8 worm cellular contexts compared by ENCODE assay signal in the genomic region with DNA sequence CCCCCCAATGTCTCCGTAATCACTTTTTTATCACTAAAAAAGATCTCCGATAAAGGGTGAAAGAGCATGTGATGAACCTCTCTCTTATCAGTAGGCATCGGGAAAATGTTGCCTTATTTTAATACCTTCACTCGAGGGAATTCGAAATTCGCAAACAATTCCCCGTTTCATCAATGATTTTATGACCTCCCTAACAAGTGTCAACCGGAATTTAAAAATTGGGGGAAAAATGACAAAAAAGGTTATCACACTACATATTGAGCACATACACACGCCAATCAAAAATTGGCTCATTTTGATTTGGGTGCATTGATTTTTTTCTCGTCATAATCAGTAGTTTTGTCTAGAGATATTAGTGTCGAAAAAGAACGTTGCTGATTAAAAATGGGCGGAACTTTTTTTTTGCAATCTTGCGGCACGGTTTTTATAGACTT.
TF ChIP-seq lines count a peak whose summit lies in the region.

No protein-coding gene starts in this region.

TF ChIP-seq in whole organism, L1 larva, 84 proteins besides CTCF, POLR2A, EP300 and RAD21 (continues in another document):
- TF ChIP-seq nhr-237 (tag; optimal IDR thresholded peaks at IDR 0.05; lab: Kevin White, UChicago) (no peak), egl-13 (tag; optimal IDR thresholded peaks at IDR 0.05; lab: Kevin White, UChicago) (no peak), C16A3.4 (tag; optimal IDR thresholded peaks at IDR 0.05; lab: Kevin White, UChicago) (no peak), vab-15 (tag; optimal IDR thresholded peaks at IDR 0.05; lab: Kevin White, UChicago) (no peak), rnt-1 (tag; optimal IDR thresholded peaks at IDR 0.05; lab: Kevin White, UChicago) (no peak), C34B4.2 (tag; optimal IDR thresholded peaks at IDR 0.05; lab: Kevin White, UChicago) (no peak), hpl-2 (GFP tag; optimal IDR thresholded peaks at IDR 0.05; lab: Kevin White, UChicago) (no peak), lin-39 (tag; optimal IDR thresholded peaks at IDR 0.05; lab: Kevin White, UChicago) (no peak), skn-1 (tag; optimal IDR thresholded peaks at IDR 0.05; lab: Kevin White, UChicago) (no peak), fos-1 (tag; optimal IDR thresholded peaks at IDR 0.05; lab: Kevin White, UChicago) (no peak), nhr-84 (tag; optimal IDR thresholded peaks at IDR 0.05; lab: Kevin White, UChicago) (no peak), zag-1 (tag; optimal IDR thresholded peaks at IDR 0.05; lab: Kevin White, UChicago) (no peak)

TF ChIP-seq in whole organism, L2 larva, 48 proteins besides CTCF, POLR2A, EP300 and RAD21:
- TF ChIP-seq unc-39 (tag; optimal IDR thresholded peaks at IDR 0.05; lab: Kevin White, UChicago) (no peak), egl-27 (tag; optimal IDR thresholded peaks at IDR 0.05; lab: Kevin White, UChicago) (peak; percentile 7), sma-9 (GFP tag; optimal IDR thresholded peaks at IDR 0.05; lab: Kevin White, UChicago) (peak; percentile 33), sma-9 (tag; optimal IDR thresholded peaks at IDR 0.05; lab: Kevin White, UChicago) (no peak), fos-1 (tag; optimal IDR thresholded peaks at IDR 0.05; lab: Kevin White, UChicago) (peak; percentile 94), crh-2 (tag; optimal IDR thresholded peaks at IDR 0.05; lab: Kevin White, UChicago) (peak; percentile 4)

TF ChIP-seq in whole organism, L3 larva, 47 proteins besides CTCF, POLR2A, EP300 and RAD21 (continues in another document):
- no peak for TF ChIP-seq mdl-1 (tag; optimal IDR thresholded peaks at IDR 0.05; lab: Kevin White, UChicago)
- no peak for TF ChIP-seq mml-1 (tag; optimal IDR thresholded peaks at IDR 0.05; lab: Kevin White, UChicago)
- TF ChIP-seq R02D3.7 (tag; optimal IDR thresholded peaks at IDR 0.05; lab: Kevin White, UChicago), result no peak
- TF ChIP-seq nfya-1 (tag; optimal IDR thresholded peaks at IDR 0.05; lab: Kevin White, UChicago; ENCODE audit: insufficient read depth), result no peak
- no peak for TF ChIP-seq fkh-10 (GFP tag; optimal IDR thresholded peaks at IDR 0.05; lab: Kevin White, UChicago)
- TF ChIP-seq hmg-11 (tag; optimal IDR thresholded peaks at IDR 0.05; lab: Kevin White, UChicago), result no peak
- TF ChIP-seq unc-39 (tag; optimal IDR thresholded peaks at IDR 0.05; lab: Kevin White, UChicago), result no peak
- no peak for TF ChIP-seq egl-27 (tag; optimal IDR thresholded peaks at IDR 0.05; lab: Kevin White, UChicago)
- no peak for TF ChIP-seq nhr-76 (tag; optimal IDR thresholded peaks at IDR 0.05; lab: Kevin White, UChicago)
- TF ChIP-seq nhr-12 (tag; optimal IDR thresholded peaks at IDR 0.05; lab: Kevin White, UChicago), result no peak
- no peak for TF ChIP-seq lin-15B (tag; optimal IDR thresholded peaks at IDR 0.05; lab: Kevin White, UChicago)
- peak; percentile 34 for TF ChIP-seq pha-4 (tag; optimal IDR thresholded peaks at IDR 0.05; lab: Kevin White, UChicago)

TF ChIP-seq in whole organism, L4 larva, 104 proteins besides CTCF, POLR2A, EP300 and RAD21 (continues in another document):
- TF ChIP-seq mdl-1 (tag; optimal IDR thresholded peaks at IDR 0.05; lab: Kevin White, UChicago), result peak in 1 of 2 experiments; percentile 50
- peak; percentile 78 for TF ChIP-seq T20F7.1 (GFP tag; optimal IDR thresholded peaks at IDR 0.05; lab: Kevin White, UChicago)
- TF ChIP-seq tra-1 (GFP tag; IDR thresholded peaks at IDR 0.05; lab: Robert Waterston, UW), result peak; percentile 95
- peak; percentile 99 for TF ChIP-seq nhr-41 (GFP tag; IDR thresholded peaks at IDR 0.05; lab: Robert Waterston, UW)
- TF ChIP-seq lin-29 (GFP tag; IDR thresholded peaks at IDR 0.05; lab: Robert Waterston, UW), result no peak
- peak; percentile 95 for TF ChIP-seq pqm-1 (tag; optimal IDR thresholded peaks at IDR 0.05; lab: Kevin White, UChicago)
- TF ChIP-seq hlh-11 (tag; optimal IDR thresholded peaks at IDR 0.05; lab: Kevin White, UChicago), result peak; percentile 88
- TF ChIP-seq nhr-25 (tag; optimal IDR thresholded peaks at IDR 0.05; lab: Kevin White, UChicago; ENCODE audit: borderline replicate concordance, insufficient read depth), result no peak
- peak; percentile 54 for TF ChIP-seq hlh-30 (tag; optimal IDR thresholded peaks at IDR 0.05; lab: Kevin White, UChicago; ENCODE audit: insufficient read depth)
- TF ChIP-seq php-3 (GFP tag; IDR thresholded peaks at IDR 0.05; lab: Robert Waterston, UW), result peak; percentile 90
- TF ChIP-seq mes-2 (tag; optimal IDR thresholded peaks at IDR 0.05; lab: Kevin White, UChicago; ENCODE audit: poor library complexity, severe bottlenecking), result peak; percentile 40

TF ChIP-seq in whole organism, early embryonic, 17 proteins besides CTCF, POLR2A, EP300 and RAD21:
- no peak for TF ChIP-seq ets-7 (tag; optimal IDR thresholded peaks at IDR 0.05; lab: Kevin White, UChicago)
- 0 out of 2 replicates have a peak, but pooled peaks have one; percentile 31 for TF ChIP-seq sea-1 (GFP tag; conservative IDR thresholded peaks at IDR 0.05; lab: Robert Waterston, UW)
TF ChIP-seq in whole organism, early embryonic: peak in this region for 1.

TF ChIP-seq in whole organism, late embryonic, 69 proteins besides CTCF, POLR2A, EP300 and RAD21:
- TF ChIP-seq ceh-9 (tag; optimal IDR thresholded peaks at IDR 0.05; lab: Kevin White, UChicago) (no peak), elt-2 (tag; optimal IDR thresholded peaks at IDR 0.05; lab: Kevin White, UChicago) (peak; percentile 95)
TF ChIP-seq in whole organism, late embryonic: peak in this region for 1.

TF ChIP-seq in whole organism, mixed stage, embryonic, 35 proteins besides CTCF, POLR2A, EP300 and RAD21:
- TF ChIP-seq nhr-2 (tag; optimal IDR thresholded peaks at IDR 0.05; lab: Kevin White, UChicago) (no peak), elt-1 (tag; optimal IDR thresholded peaks at IDR 0.05; lab: Kevin White, UChicago; ENCODE audit: borderline replicate concordance, insufficient read depth) (peak; percentile 29)
TF ChIP-seq in whole organism, mixed stage, embryonic: peak in this region for 1.

TF ChIP-seq in whole organism, young adult, 124 proteins besides CTCF, POLR2A, EP300 and RAD21 (continues in another document):
- no peak for TF ChIP-seq F39B2.1 (GFP tag; IDR thresholded peaks at IDR 0.05; lab: Robert Waterston, UW)
- TF ChIP-seq ztf-22 (GFP tag; optimal IDR thresholded peaks at IDR 0.05; lab: Kevin White, UChicago), result peak; percentile 85
- no peak for TF ChIP-seq efl-1 (GFP tag; optimal IDR thresholded peaks at IDR 0.05; lab: Kevin White, UChicago)
- TF ChIP-seq him-1 (tag; optimal IDR thresholded peaks at IDR 0.05; lab: Kevin White, UChicago), result no peak
- no peak for TF ChIP-seq rpc-1 (optimal IDR thresholded peaks at IDR 0.05; lab: Kevin White, UChicago)
- TF ChIP-seq rpc-1 (tag; optimal IDR thresholded peaks at IDR 0.05; lab: Kevin White, UChicago), result no peak
- TF ChIP-seq snpc-1.3 (tag; optimal IDR thresholded peaks at IDR 0.05; lab: Kevin White, UChicago; ENCODE audit: insufficient read depth), result no peak
- TF ChIP-seq zfh-2 (GFP tag; conservative IDR thresholded peaks at IDR 0.05; lab: Robert Waterston, UW), result no peak
- no peak for TF ChIP-seq ceh-100 (GFP tag; IDR thresholded peaks at IDR 0.05; lab: Robert Waterston, UW)
- no peak for TF ChIP-seq let-526 (GFP tag; IDR thresholded peaks at IDR 0.05; lab: Robert Waterston, UW)
- peak; percentile 40; the same call in 1 of the 2 replicates for TF ChIP-seq B0336.3 (GFP tag; IDR thresholded peaks at IDR 0.05; lab: Robert Waterston, UW)
- no peak for TF ChIP-seq ztf-6 (GFP tag; IDR thresholded peaks at IDR 0.05; lab: Robert Waterston, UW)
- TF ChIP-seq Y53G8AR.9 (GFP tag; conservative IDR thresholded peaks at IDR 0.05; lab: Robert Waterston, UW), result no peak
- TF ChIP-seq rcor-1 (GFP tag; IDR thresholded peaks at IDR 0.05; lab: Robert Waterston, UW), result no peak
- no peak for TF ChIP-seq dpl-1 (GFP tag; optimal IDR thresholded peaks at IDR 0.05; lab: Kevin White, UChicago)
- peak; percentile 52 for TF ChIP-seq nhr-90 (tag; optimal IDR thresholded peaks at IDR 0.05; lab: Kevin White, UChicago)
- no peak for TF ChIP-seq xnd-1 (tag; optimal IDR thresholded peaks at IDR 0.05; lab: Kevin White, UChicago)
- no peak for TF ChIP-seq ztf-3 (GFP tag; optimal IDR thresholded peaks at IDR 0.05; lab: Kevin White, UChicago)
- TF ChIP-seq tbx-9 (tag; optimal IDR thresholded peaks at IDR 0.05; lab: Kevin White, UChicago; ENCODE audit: borderline replicate concordance), result no peak
- no peak for TF ChIP-seq hrde-1 (tag; optimal IDR thresholded peaks at IDR 0.05; lab: Kevin White, UChicago; ENCODE audit: borderline replicate concordance)
- 0 out of 2 replicates have a peak, but pooled peaks have one; percentile 37 for TF ChIP-seq dox-1 (GFP tag; IDR thresholded peaks at IDR 0.05; lab: Robert Waterston, UW)
- TF ChIP-seq lin-35 (GFP tag; optimal IDR thresholded peaks at IDR 0.05; lab: Kevin White, UChicago), result no peak
- no peak for TF ChIP-seq C17E4.6 (GFP tag; IDR thresholded peaks at IDR 0.05; lab: Robert Waterston, UW)
- peak; percentile 12; the same call in 1 of the 2 replicates for TF ChIP-seq nfyb-1 (GFP tag; IDR thresholded peaks at IDR 0.05; lab: Robert Waterston, UW)
- no peak for TF ChIP-seq madf-6 (GFP tag; IDR thresholded peaks at IDR 0.05; lab: Robert Waterston, UW)
- TF ChIP-seq lin-40 (tag; optimal IDR thresholded peaks at IDR 0.05; lab: Kevin White, UChicago), result peak; percentile 14
- TF ChIP-seq sea-2 (GFP tag; IDR thresholded peaks at IDR 0.05; lab: Robert Waterston, UW), result no peak
- TF ChIP-seq atf-7 (tag; optimal IDR thresholded peaks at IDR 0.05; lab: Kevin White, UChicago), result peak; percentile 86
- no peak for TF ChIP-seq bed-1 (GFP tag; IDR thresholded peaks at IDR 0.05; lab: Robert Waterston, UW)
- no peak for TF ChIP-seq fkh-3 (tag; optimal IDR thresholded peaks at IDR 0.05; lab: Kevin White, UChicago)
- peak; percentile 66 for TF ChIP-seq chd-7 (tag; optimal IDR thresholded peaks at IDR 0.05; lab: Kevin White, UChicago)
- no peak for TF ChIP-seq Y56A3A.18 (GFP tag; IDR thresholded peaks at IDR 0.05; lab: Robert Waterston, UW)
- no peak for TF ChIP-seq F55B11.4 (tag; optimal IDR thresholded peaks at IDR 0.05; lab: Kevin White, UChicago; ENCODE audit: borderline replicate concordance, insufficient read depth)
- no peak for TF ChIP-seq cebp-2 (GFP tag; IDR thresholded peaks at IDR 0.05; lab: Robert Waterston, UW)
- TF ChIP-seq unc-62 (GFP tag; optimal IDR thresholded peaks at IDR 0.05; lab: Kevin White, UChicago), result peak; percentile 90
- no peak for TF ChIP-seq nfya-1 (tag; optimal IDR thresholded peaks at IDR 0.05; lab: Kevin White, UChicago; ENCODE audit: borderline replicate concordance, insufficient read depth)
- TF ChIP-seq hsf-1 (GFP tag; IDR thresholded peaks at IDR 0.05; lab: Robert Waterston, UW), result no peak
- no peak for TF ChIP-seq unc-130 (GFP tag; optimal IDR thresholded peaks at IDR 0.05; lab: Kevin White, UChicago)
- TF ChIP-seq ama-1 (optimal IDR thresholded peaks at IDR 0.05; lab: Kevin White, UChicago), result no peak
- TF ChIP-seq ama-1 (GFP tag; optimal IDR thresholded peaks at IDR 0.05; lab: Kevin White, UChicago), result no peak
- no peak for TF ChIP-seq aptf-3 (GFP tag; IDR thresholded peaks at IDR 0.05; lab: Robert Waterston, UW)
